Worm (Caenorhabditis elegans) whole organism, L3 larva: ENCODE data around the gene C16A11.4.

ENCODE experiments used
- ceh-16 ChIP-seq: sonication (generic microtip); optimal IDR thresholded peaks from 2 replicates; lab custom pipeline; 2017; ENCODE audit warnings: missing biosample characterization, missing genetic modification characterization
- elt-1 ChIP-seq: fragments of 150-350 bp; optimal IDR thresholded peaks from 2 replicates; lab custom pipeline; 2014; ENCODE audit warnings: missing biosample characterization, missing genetic modification characterization
- jun-1 ChIP-seq: fragments of 150-350 bp; optimal IDR thresholded peaks from 2 replicates; lab custom pipeline; 2014; ENCODE audit warnings: missing biosample characterization, missing genetic modification reagents, missing genetic modification characterization
- nhr-11 ChIP-seq: fragments of 150-350 bp; optimal IDR thresholded peaks from 2 replicates; lab custom pipeline; 2014; ENCODE audit warnings: missing biosample characterization, missing genetic modification characterization
- nhr-25 ChIP-seq: sonication (generic microtip); optimal IDR thresholded peaks from 2 replicates; lab custom pipeline; 2017; ENCODE audit warnings: missing biosample characterization, missing genetic modification characterization
- nhr-28 ChIP-seq: fragments of 150-350 bp; optimal IDR thresholded peaks from 2 replicates; lab custom pipeline; 2014; ENCODE audit warnings: missing biosample characterization, missing genetic modification characterization
- nhr-67 ChIP-seq: fragments of 150-350 bp; optimal IDR thresholded peaks from 2 replicates; lab custom pipeline; 2014; ENCODE audit warnings: missing biosample characterization, missing genetic modification characterization
- unc-62 ChIP-seq: fragments of 150-350 bp; sonication (generic microtip); optimal IDR thresholded peaks from 4 replicates; lab custom pipeline; 2014; ENCODE audit warnings: missing biosample characterization, missing genetic modification reagents, missing genetic modification characterization
- ztf-11 ChIP-seq: fragments of 150-350 bp; optimal IDR thresholded peaks from 2 replicates; lab custom pipeline; 2014; ENCODE audit warnings: missing biosample characterization, missing genetic modification characterization
- ztf-4 ChIP-seq: fragments of 150-350 bp; optimal IDR thresholded peaks from 2 replicates; lab custom pipeline; 2014; ENCODE audit warnings: missing biosample characterization, missing genetic modification characterization

- TF ChIP-seq unc-62 (GFP tag; lab: Kevin White, UChicago): no peak
- TF ChIP-seq ztf-11: no peak
- no peak for TF ChIP-seq ceh-16 (tag; lab: Kevin White, UChicago)
- TF ChIP-seq nhr-67 (tag; lab: Kevin White, UChicago): no peak
- TF ChIP-seq elt-1: no peak
- no peak for TF ChIP-seq nhr-28 (tag; lab: Kevin White, UChicago)
- TF ChIP-seq jun-1 (tag; lab: Kevin White, UChicago): no peak
- no peak for TF ChIP-seq ztf-4 (tag; lab: Kevin White, UChicago)
- TF ChIP-seq nhr-11 (tag; lab: Kevin White, UChicago): no peak
- no peak for TF ChIP-seq nhr-25 (tag; lab: Kevin White, UChicago)
These were observed 18.1 kb downstream of the C16A11.4 start for ce11 chrII:4244959-4245358.
